Fruit fly (Drosophila melanogaster): ENCODE results near the gene AMPKalpha.

DNA sequence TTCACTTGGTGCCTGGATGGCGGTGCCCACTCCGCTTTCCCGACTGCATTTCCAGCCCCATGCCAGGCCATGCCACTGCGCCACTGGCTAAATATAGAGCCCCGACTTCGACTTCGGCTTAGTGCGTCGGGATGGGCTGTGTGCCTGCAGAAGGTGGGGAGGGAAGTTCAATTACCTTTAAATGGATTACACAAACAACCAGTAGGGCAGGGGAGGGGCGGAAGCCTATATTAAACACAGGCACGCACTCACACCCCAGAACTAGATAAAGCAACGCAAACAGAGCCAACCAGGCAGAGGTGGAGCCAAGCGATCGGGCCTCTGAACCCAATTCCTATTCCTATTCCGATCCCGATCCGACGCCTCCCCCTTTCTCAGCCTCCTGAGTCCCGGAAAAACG lies 7.2 kb downstream of the AMPKalpha start:
- no peak for TF ChIP-seq CG9727 (GFP tag; optimal IDR thresholded peaks at IDR 0.05)
- no peak for TF ChIP-seq zen2 (GFP tag; IDR thresholded peaks at IDR 0.05; ENCODE audit: partially characterized antibody)
- no peak for TF ChIP-seq ttk (GFP tag; IDR thresholded peaks at IDR 0.05)
- TF ChIP-seq h (optimal IDR thresholded peaks at IDR 0.05) = no peak
- no peak for TF ChIP-seq CG17328 (GFP tag; IDR thresholded peaks at IDR 0.05)
- no peak for TF ChIP-seq CG18599 (GFP tag; optimal IDR thresholded peaks at IDR 0.05)

Measured in whole organism, embryonic.